Fruit fly (Drosophila melanogaster) whole organism, embryonic: Measurements from ENCODE around the gene CG10802.

ENCODE experiments used
- Antp ChIP-seq: fragments of 200-800 bp; sonication (Bioruptor generic); optimal IDR thresholded peaks from 3 replicates; lab custom pipeline; 2016; ENCODE audit warnings: missing biosample characterization, missing genetic modification characterization
- CG10147 ChIP-seq: fragments of 200-800 bp; sonication (Bioruptor generic); optimal IDR thresholded peaks from 2 replicates; lab custom pipeline; 2019; ENCODE audit warnings: missing biosample characterization, mild to moderate bottlenecking, missing genetic modification characterization, moderate library complexity
- CG10274 ChIP-seq: fragments of 200-800 bp; sonication (Bioruptor generic); optimal IDR thresholded peaks from 3 replicates; lab custom pipeline; 2017; ENCODE audit warnings: missing biosample characterization, mild to moderate bottlenecking, missing genetic modification characterization
- CG10431 ChIP-seq: fragments of 200-800 bp; sonication (Bioruptor generic); optimal IDR thresholded peaks from 3 replicates; lab custom pipeline; 2018; ENCODE audit warnings: missing biosample characterization, mild to moderate bottlenecking, missing genetic modification characterization
- CG10543 ChIP-seq: fragments of 200-800 bp; sonication (Bioruptor generic); optimal IDR thresholded peaks from 3 replicates; lab custom pipeline; 2017; ENCODE audit warnings: missing biosample characterization, mild to moderate bottlenecking, missing genetic modification characterization, moderate library complexity
- CG10565 ChIP-seq: fragments of 200-800 bp; sonication (Bioruptor generic); optimal IDR thresholded peaks from 3 replicates; lab custom pipeline; 2016; ENCODE audit warnings: missing biosample characterization, mild to moderate bottlenecking, missing genetic modification characterization
- CG11093 ChIP-seq: fragments of 200-800 bp; sonication (Bioruptor generic); IDR thresholded peaks from 3 replicates; pipeline ENCODE4 v1.3.6; 2022; ENCODE audit warnings: missing biosample characterization, missing genetic modification characterization
- CG11398 ChIP-seq: fragments of 200-800 bp; sonication (Bioruptor generic); optimal IDR thresholded peaks from 2 replicates; lab custom pipeline; 2016; ENCODE audit warnings: missing biosample characterization, missing genetic modification characterization
- CG11456 ChIP-seq: fragments of 200-800 bp; sonication (Bioruptor generic); IDR thresholded peaks from 3 replicates; pipeline ENCODE4 v1.3.6; 2022; ENCODE audit warnings: missing biosample characterization, missing genetic modification characterization
- CG12104 ChIP-seq: fragments of 200-800 bp; sonication (Bioruptor generic); optimal IDR thresholded peaks from 3 replicates; lab custom pipeline; 2016; ENCODE audit warnings: missing biosample characterization, missing genetic modification characterization
- CG12391 ChIP-seq: fragments of 200-800 bp; sonication (Bioruptor generic); optimal IDR thresholded peaks from 3 replicates; lab custom pipeline; 2018; ENCODE audit warnings: missing biosample characterization, mild to moderate bottlenecking, missing genetic modification characterization, moderate library complexity
- CG12744 ChIP-seq: fragments of 200-800 bp; sonication (Bioruptor generic); optimal IDR thresholded peaks from 2 replicates; lab custom pipeline; 2016; ENCODE audit warnings: missing biosample characterization, missing genetic modification characterization
- CG14014 ChIP-seq: fragments of 200-800 bp; sonication (Bioruptor generic); IDR thresholded peaks from 2 replicates; pipeline ENCODE4 v1.3.6; 2022; ENCODE audit warnings: missing biosample characterization, missing genetic modification characterization
- CG17802 ChIP-seq: fragments of 200-800 bp; sonication (Bioruptor generic); optimal IDR thresholded peaks from 2 replicates; lab custom pipeline; 2018; ENCODE audit warnings: missing biosample characterization, mild to moderate bottlenecking, missing genetic modification characterization, moderate library complexity
- CG17829 ChIP-seq: fragments of 200-800 bp; optimal IDR thresholded peaks from 2 replicates; lab custom pipeline; 2019; ENCODE audit warnings: missing biosample characterization, mild to moderate bottlenecking, missing genetic modification characterization, moderate library complexity
- CG18599 ChIP-seq: fragments of 200-800 bp; sonication (Bioruptor generic); optimal IDR thresholded peaks from 3 replicates; lab custom pipeline; 2017; ENCODE audit warnings: missing biosample characterization, missing genetic modification characterization, mild to moderate bottlenecking, moderate library complexity, missing genetic modification reagents
- CG2678 ChIP-seq: fragments of 200-800 bp; sonication (Bioruptor generic); optimal IDR thresholded peaks from 3 replicates; lab custom pipeline; 2019; ENCODE audit warnings: missing biosample characterization, mild to moderate bottlenecking, missing genetic modification characterization, moderate library complexity
- CG33213 ChIP-seq: fragments of 200-800 bp; sonication (Bioruptor generic); optimal IDR thresholded peaks from 3 replicates; lab custom pipeline; 2016; ENCODE audit warnings: missing biosample characterization, missing genetic modification characterization
- CG4424 ChIP-seq: fragments of 200-800 bp; sonication (Bioruptor generic); optimal IDR thresholded peaks from 3 replicates; lab custom pipeline; 2016; ENCODE audit warnings: missing biosample characterization, missing genetic modification characterization
- CG6175 ChIP-seq: fragments of 200-800 bp; sonication (Bioruptor generic); IDR thresholded peaks from 3 replicates; pipeline ENCODE4 v1.3.6; 2022; ENCODE audit warnings: missing biosample characterization, missing genetic modification characterization
- CG6683 ChIP-seq: fragments of 200-800 bp; sonication (Bioruptor generic); optimal IDR thresholded peaks from 2 replicates; lab custom pipeline; 2017; ENCODE audit warnings: missing biosample characterization, mild to moderate bottlenecking, missing genetic modification characterization, missing genetic modification reagents
- CG7745 ChIP-seq: fragments of 200-800 bp; sonication (Bioruptor generic); optimal IDR thresholded peaks from 2 replicates; lab custom pipeline; 2018; ENCODE audit warnings: missing biosample characterization, mild to moderate bottlenecking, missing genetic modification characterization, moderate library complexity
- CG9817 ChIP-seq: fragments of 200-800 bp; sonication (Bioruptor generic); optimal IDR thresholded peaks from 2 replicates; lab custom pipeline; 2018; ENCODE audit warnings: missing biosample characterization, mild to moderate bottlenecking, missing genetic modification characterization, moderate library complexity
- CrebB ChIP-seq: fragments of 200-800 bp; sonication (Bioruptor generic); optimal IDR thresholded peaks from 3 replicates; lab custom pipeline; 2018; ENCODE audit warnings: missing biosample characterization, mild to moderate bottlenecking, missing genetic modification characterization
- Dip2 ChIP-seq: fragments of 200-800 bp; sonication (Bioruptor generic); IDR thresholded peaks from 2 replicates; pipeline ENCODE4 v1.3.6; 2022; ENCODE audit warnings: missing biosample characterization, missing genetic modification characterization
- Dp ChIP-seq: fragments of 200-800 bp; sonication (Bioruptor generic); optimal IDR thresholded peaks from 2 replicates; lab custom pipeline; 2018; ENCODE audit warnings: missing biosample characterization, mild to moderate bottlenecking, missing genetic modification characterization, moderate library complexity
- Fer3 ChIP-seq: fragments of 200-800 bp; sonication (Bioruptor generic); optimal IDR thresholded peaks from 2 replicates; lab custom pipeline; 2018; ENCODE audit warnings: missing biosample characterization, mild to moderate bottlenecking, missing genetic modification characterization, moderate library complexity
- Hr78 ChIP-seq, 2 experiments: fragments of 200-800 bp in 1 of 2; fragments of >200 bp in 1 of 2; sonication (Bioruptor generic) in 1 of 2; optimal IDR thresholded peaks; 2 replicates each; lab custom pipeline; 2017 to 2019; ENCODE audit warnings: missing biosample characterization in 2 of 2, missing genetic modification characterization in 2 of 2, mild to moderate bottlenecking in 1 of 2, moderate library complexity in 1 of 2
- Hsf ChIP-seq: fragments of 200-800 bp; sonication (Bioruptor generic); optimal IDR thresholded peaks from 3 replicates; lab custom pipeline; 2016; ENCODE audit warnings: missing biosample characterization, missing genetic modification characterization
- Lhr ChIP-seq: fragments of 200-800 bp; sonication (Bioruptor generic); optimal IDR thresholded peaks from 3 replicates; lab custom pipeline; 2017; ENCODE audit warnings: mild to moderate bottlenecking, missing biosample characterization, missing genetic modification reagents, missing genetic modification characterization
- Mad ChIP-seq: fragments of 200-800 bp; sonication (Bioruptor generic); optimal IDR thresholded peaks from 2 replicates; lab custom pipeline; 2016; ENCODE audit warnings: missing biosample characterization, missing genetic modification characterization
- NFAT ChIP-seq: fragments of 200-800 bp; sonication (Bioruptor generic); IDR thresholded peaks from 2 replicates; pipeline ENCODE4 v1.3.6; 2022; ENCODE audit warnings: missing biosample characterization, missing genetic modification characterization
- Sin3A ChIP-seq: fragments of >200 bp; optimal IDR thresholded peaks from 2 replicates; lab custom pipeline; 2018
- Spps ChIP-seq: fragments of 200-800 bp; sonication (Bioruptor generic); optimal IDR thresholded peaks from 2 replicates; lab custom pipeline; 2018; ENCODE audit warnings: missing biosample characterization, mild to moderate bottlenecking, missing genetic modification characterization
- chif ChIP-seq, 2 experiments: fragments of 200-800 bp; sonication (Bioruptor generic); optimal IDR thresholded peaks; 3 replicates each; lab custom pipeline; 2016; ENCODE audit warnings: missing biosample characterization in 2 of 2, missing genetic modification characterization in 2 of 2
- chinmo ChIP-seq: fragments of 200-800 bp; sonication (Bioruptor generic); IDR thresholded peaks from 4 replicates; pipeline ENCODE4 v1.3.6; 2022; ENCODE audit warnings: missing biosample characterization, missing genetic modification characterization; ENCODE audit not compliant: partially characterized antibody
- danr ChIP-seq: fragments of 200-800 bp; sonication (Bioruptor generic); IDR thresholded peaks from 2 replicates; pipeline ENCODE4 v1.3.6; 2022; ENCODE audit warnings: missing biosample characterization, missing genetic modification characterization
- dpn ChIP-seq, 2 experiments: fragments of 200-800 bp; sonication (Bioruptor generic); optimal IDR thresholded peaks; 3 replicates each; lab custom pipeline; 2016; ENCODE audit warnings: missing biosample characterization in 2 of 2, missing genetic modification characterization in 2 of 2
- eyg ChIP-seq: fragments of 200-800 bp; sonication (Bioruptor generic); optimal IDR thresholded peaks from 3 replicates; lab custom pipeline; 2016; ENCODE audit warnings: missing biosample characterization, missing genetic modification characterization
- fd96Cb ChIP-seq: fragments of 200-800 bp; sonication (Bioruptor generic); optimal IDR thresholded peaks from 2 replicates; lab custom pipeline; 2018; ENCODE audit warnings: missing biosample characterization, mild to moderate bottlenecking, missing genetic modification characterization, moderate library complexity
- fu2 ChIP-seq: fragments of 200-800 bp; sonication (Bioruptor generic); optimal IDR thresholded peaks from 2 replicates; lab custom pipeline; 2016; ENCODE audit warnings: missing biosample characterization, missing genetic modification characterization
- her ChIP-seq: fragments of 200-800 bp; sonication (Bioruptor generic); optimal IDR thresholded peaks from 2 replicates; lab custom pipeline; 2016; ENCODE audit warnings: missing biosample characterization, missing genetic modification characterization
- lbe ChIP-seq: fragments of 200-800 bp; sonication (Bioruptor generic); optimal IDR thresholded peaks from 2 replicates; lab custom pipeline; 2016; ENCODE audit warnings: missing biosample characterization, mild to moderate bottlenecking, missing genetic modification characterization
- lilli ChIP-seq: fragments of 200-800 bp; sonication (Bioruptor generic); optimal IDR thresholded peaks from 3 replicates; lab custom pipeline; 2016; ENCODE audit warnings: missing biosample characterization, missing genetic modification characterization
- mld ChIP-seq: fragments of 200-800 bp; sonication (Bioruptor generic); IDR thresholded peaks from 3 replicates; pipeline ENCODE4 v1.3.6; 2022; ENCODE audit warnings: missing biosample characterization, missing genetic modification characterization; ENCODE audit not compliant: partially characterized antibody
- oc ChIP-seq: fragments of 200-800 bp; sonication (Bioruptor generic); optimal IDR thresholded peaks from 2 replicates; lab custom pipeline; 2018; ENCODE audit warnings: missing biosample characterization, mild to moderate bottlenecking, missing genetic modification characterization, moderate library complexity
- pnt ChIP-seq: fragments of 200-800 bp; sonication (Bioruptor generic); optimal IDR thresholded peaks from 3 replicates; lab custom pipeline; 2016; ENCODE audit warnings: missing biosample characterization, missing genetic modification characterization
- rib ChIP-seq: fragments of 200-800 bp; sonication (Bioruptor generic); IDR thresholded peaks from 2 replicates; pipeline ENCODE4 v1.3.6; 2022; ENCODE audit warnings: missing biosample characterization, missing genetic modification characterization
- sima ChIP-seq: fragments of 200-800 bp; sonication (Bioruptor generic); optimal IDR thresholded peaks from 2 replicates; lab custom pipeline; 2016; ENCODE audit warnings: missing biosample characterization, missing genetic modification characterization
- slou ChIP-seq: fragments of 200-800 bp; sonication (Bioruptor generic); optimal IDR thresholded peaks from 3 replicates; lab custom pipeline; 2016; ENCODE audit warnings: missing biosample characterization, missing genetic modification characterization
- slp2 ChIP-seq: fragments of 200-800 bp; sonication (Bioruptor generic); optimal IDR thresholded peaks from 2 replicates; lab custom pipeline; 2016; ENCODE audit warnings: missing biosample characterization, missing genetic modification characterization
- ssp ChIP-seq: fragments of 200-800 bp; sonication (Bioruptor generic); IDR thresholded peaks from 2 replicates; pipeline ENCODE4 v1.3.6; 2022; ENCODE audit warnings: missing biosample characterization, missing genetic modification characterization

Gene CG10802

dm6 chrX:3476009-3476408, 6.8 kb upstream of the CG10802 start (continued):
- no peak for TF ChIP-seq CG10147
- peak; percentile 9 for TF ChIP-seq slp2 (GFP tag; lab: Kevin White, UChicago)
- no peak for TF ChIP-seq NFAT (GFP tag; lab: Robert Waterston, UW)
- TF ChIP-seq fu2, result no peak
- TF ChIP-seq CG12104 (GFP tag; lab: Kevin White, UChicago), result no peak
- peak; percentile 28 for TF ChIP-seq lilli
- TF ChIP-seq Dp (GFP tag; lab: Kevin White, UChicago), result no peak
- peak; percentile 55 for TF ChIP-seq fd96Cb (tag; lab: Kevin White, UChicago)
- TF ChIP-seq rib, result no peak
- TF ChIP-seq chinmo (GFP tag; lab: Robert Waterston, UW), result no peak
- TF ChIP-seq sima (GFP tag; lab: Kevin White, UChicago), result no peak
- no peak for TF ChIP-seq CG6683 (GFP tag; lab: Kevin White, UChicago)
- TF ChIP-seq dpn (GFP tag; optimal IDR thresholded peaks at IDR 0.05; lab: Kevin White, UChicago), result peak; percentile 22 to 24
- no peak for TF ChIP-seq CG18599 (GFP tag; lab: Kevin White, UChicago)
- peak; percentile 8 for TF ChIP-seq Fer3 (tag; lab: Kevin White, UChicago)
- 0 out of 2 replicates have a peak, but pooled peaks have one; percentile 6 for TF ChIP-seq ssp (GFP tag; lab: Robert Waterston, UW)
- no peak for TF ChIP-seq CG11456 (GFP tag; lab: Robert Waterston, UW)
- TF ChIP-seq CG6175, result no peak
- TF ChIP-seq CG4424, result peak; percentile 49
- no peak for TF ChIP-seq eyg (GFP tag; lab: Kevin White, UChicago)
- TF ChIP-seq lbe, result no peak
- TF ChIP-seq CG9817 (tag; lab: Kevin White, UChicago), result no peak
- no peak for TF ChIP-seq slou
- no peak for TF ChIP-seq Lhr (GFP tag; lab: Kevin White, UChicago)
- no peak for TF ChIP-seq CG17802 (tag; lab: Kevin White, UChicago)
- TF ChIP-seq oc (tag; lab: Kevin White, UChicago), result peak; percentile 12
- 0 out of 2 replicates have a peak, but pooled peaks have one; percentile 26 for TF ChIP-seq CG14014 (GFP tag; lab: Robert Waterston, UW)
- TF ChIP-seq pnt (GFP tag; lab: Kevin White, UChicago), result no peak
- TF ChIP-seq chif (GFP tag; optimal IDR thresholded peaks at IDR 0.05; lab: Kevin White, UChicago), result peak; percentile 19 to 50
- no peak for TF ChIP-seq Mad (GFP tag; lab: Kevin White, UChicago)
- peak; percentile 52 for TF ChIP-seq CG12391
- no peak for TF ChIP-seq CG12744
- TF ChIP-seq Hsf, result peak; percentile 21
- no peak for TF ChIP-seq CG10431
- peak; percentile 5 for TF ChIP-seq Spps
- no peak for TF ChIP-seq CG11398 (GFP tag; lab: Kevin White, UChicago)
- TF ChIP-seq Dip2 (GFP tag; lab: Robert Waterston, UW), result no peak
- peak; percentile 51 for TF ChIP-seq CG2678 (tag; lab: Kevin White, UChicago)
- TF ChIP-seq CG33213 (GFP tag; lab: Kevin White, UChicago), result no peak
- TF ChIP-seq CG10543, result no peak
- TF ChIP-seq danr (GFP tag; lab: Robert Waterston, UW), result no peak
- TF ChIP-seq Hr78 (GFP tag; optimal IDR thresholded peaks at IDR 0.05; lab: Kevin White, UChicago), result no peak
- peak; percentile 13 for TF ChIP-seq Antp
- TF ChIP-seq her (GFP tag; lab: Kevin White, UChicago), result no peak
- TF ChIP-seq CG10274, result no peak
- no peak for TF ChIP-seq CG10565
- no peak for TF ChIP-seq CrebB
- TF ChIP-seq CG17829, result peak; percentile 32
- TF ChIP-seq CG11093, result no peak
- no peak for TF ChIP-seq mld (GFP tag; lab: Robert Waterston, UW)
- no peak for TF ChIP-seq CG7745 (tag; lab: Kevin White, UChicago)
- no peak for TF ChIP-seq Sin3A (lab: Kevin White, UChicago)
